Worm (Caenorhabditis elegans): ENCODE measurements around the gene srd-11.
A peak's percentile ranks its signal among the peaks of the same experiment; 100 is the strongest.

Gene srd-11

DNA sequence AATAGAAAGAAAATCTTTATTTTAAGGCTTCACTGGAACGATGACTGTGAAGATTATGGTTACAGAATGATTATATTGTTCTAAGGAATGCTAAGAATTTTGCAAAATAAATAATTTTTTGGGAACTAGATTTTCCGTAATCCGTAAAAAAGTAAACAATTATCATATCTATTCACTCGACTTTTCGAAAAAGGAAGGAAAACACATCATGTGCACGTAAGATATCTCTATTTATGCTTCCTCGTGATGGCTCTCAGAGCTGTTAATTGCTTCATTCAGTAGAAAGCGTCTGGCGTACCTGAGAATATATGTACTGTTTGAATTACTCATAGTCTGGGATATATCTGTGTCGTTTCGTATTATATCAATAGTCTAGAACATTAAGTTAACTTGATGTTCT, at the start of gene srd-11:
srd-11 (minus strand) TSS at position 101 of the 400 bp plus-strand sequence.
- TF ChIP-seq blmp-1 (tag; optimal IDR thresholded peaks at IDR 0.05) (no peak), elt-1 (tag; optimal IDR thresholded peaks at IDR 0.05; ENCODE audit: borderline replicate concordance, insufficient read depth) (no peak), sptf-1 (tag; optimal IDR thresholded peaks at IDR 0.05) (no peak), nhr-237 (tag; optimal IDR thresholded peaks at IDR 0.05) (no peak), flh-1 (GFP tag; optimal IDR thresholded peaks at IDR 0.05) (no peak), mab-5 (tag; optimal IDR thresholded peaks at IDR 0.05) (no peak), elt-3 (tag; optimal IDR thresholded peaks at IDR 0.05) (no peak), mls-2 (tag; optimal IDR thresholded peaks at IDR 0.05) (no peak)

DNA sequence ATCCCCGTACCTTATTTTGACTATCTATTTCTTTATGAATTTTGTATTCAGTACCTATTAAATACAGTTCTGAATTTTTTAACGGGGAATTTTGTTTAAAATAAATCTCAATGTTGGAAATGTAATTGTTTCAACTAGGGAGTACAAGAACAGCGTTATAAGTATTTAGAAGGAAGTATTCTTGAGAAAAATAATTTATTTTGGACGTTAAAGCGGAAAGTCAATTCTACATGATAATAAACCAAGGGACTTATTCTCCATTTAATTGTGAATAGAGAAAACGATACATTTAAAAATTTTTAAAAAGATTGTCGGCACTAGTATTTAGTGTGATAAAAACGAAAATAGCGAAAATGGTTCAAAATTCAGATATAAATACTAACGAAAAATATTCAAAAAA, 49.5 kb upstream of the srd-11 start:
- TF ChIP-seq sptf-1 (tag; optimal IDR thresholded peaks at IDR 0.05) (no peak), mep-1 (tag; optimal IDR thresholded peaks at IDR 0.05) (no peak), elt-1 (tag; optimal IDR thresholded peaks at IDR 0.05; ENCODE audit: borderline replicate concordance, insufficient read depth) (no peak), nhr-76 (tag; optimal IDR thresholded peaks at IDR 0.05) (no peak), sem-2 (GFP tag; optimal IDR thresholded peaks at IDR 0.05) (no peak), tbx-8 (GFP tag; optimal IDR thresholded peaks at IDR 0.05) (no peak), M03D4.4 (tag; optimal IDR thresholded peaks at IDR 0.05) (no peak), lin-32 (GFP tag; optimal IDR thresholded peaks at IDR 0.05) (no peak), ceh-39 (tag; optimal IDR thresholded peaks at IDR 0.05) (no peak), pha-4 (tag; optimal IDR thresholded peaks at IDR 0.05) (no peak), nhr-237 (tag; optimal IDR thresholded peaks at IDR 0.05) (no peak), nhr-28 (tag; optimal IDR thresholded peaks at IDR 0.05) (no peak), ztf-11 (tag; optimal IDR thresholded peaks at IDR 0.05) (no peak), ces-1 (GFP tag; optimal IDR thresholded peaks at IDR 0.05) (no peak), mab-5 (tag; optimal IDR thresholded peaks at IDR 0.05) (no peak), unc-39 (tag; optimal IDR thresholded peaks at IDR 0.05) (no peak), ceh-83 (GFP tag; optimal IDR thresholded peaks at IDR 0.05) (no peak), unc-120 (tag; optimal IDR thresholded peaks at IDR 0.05; ENCODE audit: poor library complexity, severe bottlenecking) (no peak), lsy-2 (tag; optimal IDR thresholded peaks at IDR 0.05) (no peak)

DNA sequence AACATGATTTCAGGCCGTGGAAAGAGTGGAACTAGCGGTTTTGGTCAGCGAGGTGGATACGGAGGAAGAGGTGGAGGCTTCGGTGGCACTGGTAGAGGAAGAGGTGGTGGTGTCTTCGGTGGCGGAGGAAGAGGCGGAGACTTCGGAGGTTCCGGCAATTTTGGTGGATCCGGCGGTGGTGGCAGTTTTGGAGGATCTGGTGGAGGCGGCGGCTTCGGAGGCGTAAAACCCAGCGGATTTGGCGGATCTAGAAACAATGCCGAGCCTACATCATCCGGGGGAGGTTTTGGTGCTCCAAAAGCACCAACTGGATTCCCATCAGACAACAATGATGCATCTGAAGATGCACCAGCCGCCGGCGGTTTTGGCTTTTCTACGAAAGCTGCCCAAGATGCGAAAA, 48.7 kb upstream of the srd-11 start:
- no peak for TF ChIP-seq elt-1 (tag; optimal IDR thresholded peaks at IDR 0.05; ENCODE audit: borderline replicate concordance, insufficient read depth)
- TF ChIP-seq pha-4 (tag; optimal IDR thresholded peaks at IDR 0.05), result no peak
- TF ChIP-seq sptf-1 (tag; optimal IDR thresholded peaks at IDR 0.05), result peak; percentile 13

DNA sequence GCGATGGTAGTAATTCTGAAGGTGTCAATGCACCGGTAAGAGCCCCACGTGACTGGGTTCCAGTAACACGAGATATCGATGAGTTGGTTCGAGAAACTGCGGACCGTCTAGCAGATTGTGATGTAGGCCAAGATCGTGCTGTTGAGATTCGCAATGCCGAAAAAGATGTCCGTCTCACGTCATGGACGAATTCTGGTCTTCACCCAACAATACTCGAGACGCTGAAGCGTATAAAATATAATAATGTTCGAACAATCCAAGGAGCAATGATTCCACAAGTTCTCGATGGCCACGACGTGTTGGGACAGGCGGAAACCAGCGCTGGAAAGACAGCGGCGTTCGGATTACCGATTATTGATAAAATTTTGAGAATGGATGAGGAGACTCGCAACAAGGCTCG, 46.8 kb upstream of the srd-11 start:
- TF ChIP-seq hlh-1 (tag; optimal IDR thresholded peaks at IDR 0.05) (no peak), zip-8 (tag; optimal IDR thresholded peaks at IDR 0.05) (no peak), lin-13 (tag; optimal IDR thresholded peaks at IDR 0.05) (no peak), snpc-4 (tag; optimal IDR thresholded peaks at IDR 0.05) (no peak), elt-1 (tag; optimal IDR thresholded peaks at IDR 0.05; ENCODE audit: borderline replicate concordance, insufficient read depth) (no peak), unc-62 (GFP tag; optimal IDR thresholded peaks at IDR 0.05) (no peak), bed-3 (GFP tag; optimal IDR thresholded peaks at IDR 0.05) (no peak), pha-4 (tag; optimal IDR thresholded peaks at IDR 0.05) (no peak), sem-2 (GFP tag; optimal IDR thresholded peaks at IDR 0.05) (no peak), lin-32 (GFP tag; optimal IDR thresholded peaks at IDR 0.05) (no peak), nhr-237 (tag; optimal IDR thresholded peaks at IDR 0.05) (no peak), sptf-1 (tag; optimal IDR thresholded peaks at IDR 0.05) (no peak), cnd-1 (tag; optimal IDR thresholded peaks at IDR 0.05) (no peak), mab-5 (tag; optimal IDR thresholded peaks at IDR 0.05) (no peak)

DNA sequence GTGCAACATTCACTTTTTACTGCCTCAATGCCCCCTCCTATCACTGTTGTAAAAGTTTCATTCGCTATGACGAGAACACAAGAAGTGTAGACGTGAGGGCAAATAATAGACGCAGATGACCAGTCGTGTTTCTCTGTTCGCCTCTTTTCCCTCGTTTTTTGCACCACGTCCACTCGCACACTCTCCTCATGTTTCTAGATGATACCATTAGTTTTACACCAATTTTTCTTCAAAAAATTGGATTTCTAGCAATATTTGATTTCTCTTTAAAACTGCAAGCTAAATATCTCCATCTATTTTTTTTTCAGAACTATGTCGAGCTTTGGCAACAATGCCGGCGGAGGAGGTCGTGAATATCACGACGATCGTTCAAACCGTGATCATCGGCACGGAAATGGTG, 45.4 kb upstream of the srd-11 start, which contains the start of gene rde-12:
rde-12 (plus strand) TSS at position 301 of the 400 bp plus-strand sequence.
- peak; percentile 26 for TF ChIP-seq nhr-2 (tag; optimal IDR thresholded peaks at IDR 0.05)
- TF ChIP-seq ceh-83 (GFP tag; optimal IDR thresholded peaks at IDR 0.05), result no peak
- no peak for TF ChIP-seq nhr-76 (tag; optimal IDR thresholded peaks at IDR 0.05)
- no peak for TF ChIP-seq mls-2 (tag; optimal IDR thresholded peaks at IDR 0.05)
- no peak for TF ChIP-seq lsy-2 (tag; optimal IDR thresholded peaks at IDR 0.05)
- no peak for TF ChIP-seq pha-4 (tag; optimal IDR thresholded peaks at IDR 0.05)
- no peak for TF ChIP-seq ces-1 (GFP tag; optimal IDR thresholded peaks at IDR 0.05)
- TF ChIP-seq lin-32 (GFP tag; optimal IDR thresholded peaks at IDR 0.05), result no peak
- TF ChIP-seq nhr-28 (tag; optimal IDR thresholded peaks at IDR 0.05), result no peak
- TF ChIP-seq hlh-1 (tag; optimal IDR thresholded peaks at IDR 0.05), result peak; percentile 33
